Worm (Caenorhabditis elegans) whole organism, L4 larva: ENCODE measurements around the gene ZK622.5.

Experiments
- egl-27 ChIP-seq: sonication (generic microtip); optimal IDR thresholded peaks from 3 replicates; lab custom pipeline; 2017; ENCODE audit warnings: missing biosample characterization, missing genetic modification reagents, missing genetic modification characterization
- fkh-10 ChIP-seq: fragments of 150-350 bp; optimal IDR thresholded peaks from 2 replicates; lab custom pipeline; 2014; ENCODE audit warnings: missing biosample characterization, missing genetic modification reagents, missing genetic modification characterization
- fos-1 ChIP-seq: fragments of 150-350 bp; optimal IDR thresholded peaks from 2 replicates; lab custom pipeline; 2014; ENCODE audit warnings: missing biosample characterization, missing genetic modification characterization
- hmg-1.1 ChIP-seq: fragments of 200-800 bp; sonication (Bioruptor generic); IDR thresholded peaks from 2 replicates; pipeline ENCODE4 v1.3.6; 2022; ENCODE audit warnings: missing genetic modification reagents, missing genetic modification characterization, missing compliant biosample characterization
- mxl-3 ChIP-seq: fragments of 200-800 bp; sonication (Bioruptor generic); optimal IDR thresholded peaks from 2 replicates; lab custom pipeline; 2018; ENCODE audit warnings: mild to moderate bottlenecking, missing genetic modification characterization, missing compliant biosample characterization
- pha-4 ChIP-seq, 2 experiments: fragments of 150-350 bp in 1 of 2; fragments of 200-800 bp in 1 of 2; sonication (Bioruptor generic) in 1 of 2; IDR thresholded peaks in 1 of 2; optimal IDR thresholded peaks in 1 of 2; 2 replicates each; pipeline versions ENCODE4 v1.3.6 to Lab custom; 2014 to 2022; ENCODE audit warnings: missing genetic modification characterization in 2 of 2, missing genetic modification reagents in 2 of 2, missing biosample characterization in 1 of 2, missing compliant biosample characterization in 1 of 2
- rbr-2 ChIP-seq: sonication (generic microtip); optimal IDR thresholded peaks from 2 replicates; lab custom pipeline; 2016; ENCODE audit warnings: missing genotype, missing genetic modification characterization, missing compliant biosample characterization
- snpc-4 ChIP-seq: fragments of 150-350 bp; optimal IDR thresholded peaks from 2 replicates; lab custom pipeline; 2014; ENCODE audit warnings: missing biosample characterization, missing genetic modification characterization
- zfp-3 ChIP-seq: fragments of 200-800 bp; sonication (Bioruptor generic); conservative IDR thresholded peaks from 2 replicates; pipeline ENCODE4 v1.3.6; 2022; ENCODE audit warnings: missing genetic modification reagents, missing genetic modification characterization, missing compliant biosample characterization

ce11 chrII:5326891-5327290, 37.6 kb downstream of the ZK622.5 start:
- no peak for TF ChIP-seq fkh-10 (GFP tag; lab: Kevin White, UChicago)
- TF ChIP-seq fos-1 (tag; lab: Kevin White, UChicago): no peak
- no peak for TF ChIP-seq mxl-3 (GFP tag; lab: Kevin White, UChicago)
- no peak for TF ChIP-seq snpc-4 (tag; lab: Kevin White, UChicago)
- no peak for TF ChIP-seq egl-27 (tag; lab: Kevin White, UChicago)
- no peak for TF ChIP-seq zfp-3
- TF ChIP-seq hmg-1.1 (GFP tag; lab: Robert Waterston, UW): no peak
- no peak for TF ChIP-seq rbr-2 (tag; lab: Kevin White, UChicago)
- no peak for TF ChIP-seq pha-4 (GFP tag; IDR thresholded peaks at IDR 0.05; lab: Robert Waterston, UW)
- TF ChIP-seq pha-4 (tag; optimal IDR thresholded peaks at IDR 0.05; lab: Kevin White, UChicago): no peak
